Fruit fly (Drosophila melanogaster): ENCODE data around the gene CG42813.

CG42813 gene

DNA sequence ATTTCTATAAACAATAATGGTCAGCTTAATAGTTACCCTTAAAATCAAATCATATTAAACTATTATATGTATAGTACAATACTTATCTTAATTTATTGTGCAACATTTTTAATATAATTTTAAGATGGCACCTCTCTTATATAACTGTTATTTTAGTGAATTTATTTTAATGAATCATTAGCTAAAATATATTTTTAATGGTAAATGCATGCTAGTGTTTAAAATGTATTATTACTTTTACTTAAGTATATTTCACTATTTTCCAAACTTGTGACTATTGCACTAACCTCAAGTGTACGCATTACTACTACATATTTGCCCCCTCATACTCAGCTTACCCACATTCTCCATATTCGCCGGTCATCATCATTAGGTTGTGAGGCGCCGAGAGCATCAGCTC lies 17.9 kb upstream of the CG42813 start (continued):
- TF ChIP-seq MTF-1 (GFP tag; optimal IDR thresholded peaks at IDR 0.05; ENCODE audit: borderline replicate concordance) (no peak), sim (GFP tag; IDR thresholded peaks at IDR 0.05) (0 out of 2 replicates have a peak, but pooled peaks have one; percentile 11), CG15696 (tag; optimal IDR thresholded peaks at IDR 0.05) (peak; percentile 77), CG16813 (GFP tag; IDR thresholded peaks at IDR 0.05; ENCODE audit: partially characterized antibody) (no peak), bowl (GFP tag; IDR thresholded peaks at IDR 0.05) (0 out of 2 replicates have a peak, but pooled peaks have one; percentile 6), abd-A (tag; optimal IDR thresholded peaks at IDR 0.05) (peak; percentile 62), CG2202 (tag; optimal IDR thresholded peaks at IDR 0.05) (peak; percentile 72), ci (GFP tag; IDR thresholded peaks at IDR 0.05) (peak; percentile 59; the same call in 2 of the 3 replicates), GATAe (GFP tag; conservative IDR thresholded peaks at IDR 0.05) (no peak), al (GFP tag; IDR thresholded peaks at IDR 0.05) (peak; percentile 53; the same call in 1 of the 2 replicates), danr (GFP tag; IDR thresholded peaks at IDR 0.05) (no peak), her (GFP tag; optimal IDR thresholded peaks at IDR 0.05) (no peak), sens (GFP tag) (peak; percentile 82), wdn (GFP tag; IDR thresholded peaks at IDR 0.05) (no peak), CG34422 (GFP tag; IDR thresholded peaks at IDR 0.05) (0 out of 3 replicates have a peak, but pooled peaks have one; percentile 28), pfk (GFP tag; optimal IDR thresholded peaks at IDR 0.05) (no peak), crc (GFP tag; optimal IDR thresholded peaks at IDR 0.05) (no peak), CG7786 (GFP tag; optimal IDR thresholded peaks at IDR 0.05) (no peak), CG15601 (tag; optimal IDR thresholded peaks at IDR 0.05) (peak; percentile 88), Hr78 (GFP tag; optimal IDR thresholded peaks at IDR 0.05) (peak in 1 of 2 experiments; percentile 81), trem (tag; optimal IDR thresholded peaks at IDR 0.05) (peak; percentile 87), Scr (GFP tag; IDR thresholded peaks at IDR 0.05; ENCODE audit: partially characterized antibody) (no peak), CG18599 (GFP tag; optimal IDR thresholded peaks at IDR 0.05) (peak; percentile 82), PHDP (tag; optimal IDR thresholded peaks at IDR 0.05) (peak; percentile 92), Dp (GFP tag; optimal IDR thresholded peaks at IDR 0.05) (no peak), btn (GFP tag; optimal IDR thresholded peaks at IDR 0.05) (no peak), Meics (GFP tag; optimal IDR thresholded peaks at IDR 0.05) (peak; percentile 75), slp2 (GFP tag; optimal IDR thresholded peaks at IDR 0.05) (no peak), CG15011 (GFP tag; optimal IDR thresholded peaks at IDR 0.05) (peak; percentile 71), CG4424 (GFP tag; optimal IDR thresholded peaks at IDR 0.05) (peak; percentile 42), B-H2 (GFP tag; optimal IDR thresholded peaks at IDR 0.05) (peak; percentile 46), HLH54F (GFP tag; optimal IDR thresholded peaks at IDR 0.05) (no peak), tio (GFP tag; optimal IDR thresholded peaks at IDR 0.05) (no peak), CG10147 (GFP tag; optimal IDR thresholded peaks at IDR 0.05) (peak; percentile 83), dan (GFP tag; IDR thresholded peaks at IDR 0.05) (no peak), ranshi (GFP tag; IDR thresholded peaks at IDR 0.05) (0 out of 2 replicates have a peak, but pooled peaks have one; percentile 39), dmrt11E (tag; optimal IDR thresholded peaks at IDR 0.05) (peak; percentile 91), Camta (GFP tag; optimal IDR thresholded peaks at IDR 0.05) (no peak), E2f1 (GFP tag; IDR thresholded peaks at IDR 0.05) (peak; percentile 57; the same call in 1 of the 2 replicates), esg (GFP tag; conservative IDR thresholded peaks at IDR 0.05) (peak; percentile 68), Mrtf (GFP tag; IDR thresholded peaks at IDR 0.05) (no peak), CG6813 (GFP tag; optimal IDR thresholded peaks at IDR 0.05) (peak; percentile 53), CHES-1-like (GFP tag; optimal IDR thresholded peaks at IDR 0.05) (no peak), Hey (tag; optimal IDR thresholded peaks at IDR 0.05) (no peak), sr (GFP tag; IDR thresholded peaks at IDR 0.05) (no peak), ash1 (GFP tag; optimal IDR thresholded peaks at IDR 0.05) (no peak), CG7271 (tag; optimal IDR thresholded peaks at IDR 0.05) (peak; percentile 24), cato (GFP tag; optimal IDR thresholded peaks at IDR 0.05; ENCODE audit: borderline replicate concordance) (peak; percentile 41), NFAT (GFP tag; IDR thresholded peaks at IDR 0.05) (no peak), Bteb2 (GFP tag; optimal IDR thresholded peaks at IDR 0.05) (no peak), CG1647 (GFP tag; optimal IDR thresholded peaks at IDR 0.05) (no peak)
